Worm (Caenorhabditis elegans) whole organism, L4/young adult: ENCODE measurements around the gene Y43F8C.16.

Experiments
- W03F9.2 ChIP-seq: fragments of 150-350 bp; optimal IDR thresholded peaks from 2 replicates; lab custom pipeline; 2014; ENCODE audit warnings: missing biosample characterization, missing genetic modification characterization
- dao-5 ChIP-seq: sonication (generic microtip); optimal IDR thresholded peaks from 2 replicates; lab custom pipeline; 2016; ENCODE audit warnings: missing genotype, missing genetic modification characterization, moderate library complexity, missing compliant biosample characterization

DNA sequence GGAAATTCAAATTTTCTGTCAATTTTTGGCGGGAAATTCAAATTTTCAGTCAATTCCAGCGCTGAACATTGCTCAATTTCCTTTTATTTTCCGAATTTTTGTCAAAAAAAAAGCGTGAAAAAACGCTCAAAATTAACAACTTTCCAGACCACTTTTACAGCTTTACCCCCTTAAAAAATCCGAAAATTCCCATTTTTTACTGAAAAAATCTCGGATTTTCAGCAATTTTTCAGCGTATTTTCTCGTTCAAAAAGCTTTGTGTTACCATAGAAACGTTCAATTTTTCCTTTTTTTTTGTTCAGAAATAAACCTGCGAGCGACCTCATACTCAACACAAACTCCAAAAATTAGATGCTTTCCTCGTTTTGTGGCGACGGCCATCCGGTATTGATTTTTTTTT is 40.8 kb downstream of the Y43F8C.16 start, which contains the start of gene mrp-7:
- TF ChIP-seq dao-5 (tag; lab: Kevin White, UChicago) (no peak), W03F9.2 (no peak)
